Worm (Caenorhabditis elegans) whole organism, early embryonic: ENCODE data around the gene T27A1.2.

Source experiments
- B0310.2 ChIP-seq: sonication (generic microtip); optimal IDR thresholded peaks from 2 replicates; lab custom pipeline; 2016; ENCODE audit warnings: mild to moderate bottlenecking, missing genetic modification characterization, missing compliant biosample characterization
- F13C5.2 ChIP-seq: sonication (generic microtip); optimal IDR thresholded peaks from 2 replicates; lab custom pipeline; 2017; ENCODE audit warnings: mild to moderate bottlenecking, missing genetic modification characterization, inconsistent platforms, missing compliant biosample characterization
- aly-1 ChIP-seq: sonication (generic microtip); optimal IDR thresholded peaks from 2 replicates; lab custom pipeline; 2016; ENCODE audit warnings: missing genetic modification characterization, missing compliant biosample characterization
- ama-1 ChIP-seq: fragments of 150-350 bp; optimal IDR thresholded peaks from 2 replicates; lab custom pipeline; 2014
- ceh-13 ChIP-seq: fragments of 200-800 bp; sonication (Bioruptor generic); optimal IDR thresholded peaks from 2 replicates; lab custom pipeline; 2018; ENCODE audit warnings: mild to moderate bottlenecking, missing genetic modification characterization, missing compliant biosample characterization
- ceh-36 ChIP-seq: sonication (generic microtip); optimal IDR thresholded peaks from 2 replicates; lab custom pipeline; 2016; ENCODE audit warnings: missing genetic modification characterization, inconsistent platforms, missing compliant biosample characterization
- ets-7 ChIP-seq: sonication (generic microtip); optimal IDR thresholded peaks from 2 replicates; lab custom pipeline; 2016; ENCODE audit warnings: missing genotype, missing genetic modification characterization, missing compliant biosample characterization
- flt-1 ChIP-seq: fragments of 200-800 bp; sonication (Bioruptor generic); IDR thresholded peaks from 2 replicates; pipeline ENCODE4 v1.3.6; 2022; ENCODE audit warnings: missing genetic modification characterization, missing compliant biosample characterization
- hmbx-1 ChIP-seq: sonication (generic microtip); optimal IDR thresholded peaks from 2 replicates; lab custom pipeline; 2016; ENCODE audit warnings: mild to moderate bottlenecking, missing genetic modification characterization, missing compliant biosample characterization
- hmg-4 ChIP-seq: fragments of 200-800 bp; sonication (Bioruptor generic); optimal IDR thresholded peaks from 2 replicates; lab custom pipeline; 2018; ENCODE audit warnings: mild to moderate bottlenecking, missing genetic modification characterization, missing compliant biosample characterization
- hnd-1 ChIP-seq: sonication (generic microtip); optimal IDR thresholded peaks from 2 replicates; lab custom pipeline; 2016; ENCODE audit warnings: missing genetic modification characterization, missing compliant biosample characterization
- pes-1 ChIP-seq: fragments of 200-800 bp; sonication (Bioruptor generic); IDR thresholded peaks from 2 replicates; pipeline ENCODE4 v1.3.6; 2022; ENCODE audit warnings: missing genetic modification reagents, missing genetic modification characterization, missing compliant biosample characterization
- scrt-1 ChIP-seq: fragments of 200-800 bp; sonication (Bioruptor generic); IDR thresholded peaks from 2 replicates; pipeline ENCODE4 v1.3.6; 2022; ENCODE audit warnings: missing genetic modification characterization, missing compliant biosample characterization
- sea-1 ChIP-seq: fragments of 200-800 bp; sonication (Bioruptor generic); conservative IDR thresholded peaks from 2 replicates; pipeline ENCODE4 v1.3.6; 2022; ENCODE audit warnings: missing genetic modification characterization, missing compliant biosample characterization
- tbx-11 ChIP-seq: fragments of 200-800 bp; sonication (Bioruptor generic); IDR thresholded peaks from 2 replicates; pipeline ENCODE4 v1.3.6; 2022; ENCODE audit warnings: missing genetic modification characterization, missing compliant biosample characterization
- tbx-37 ChIP-seq: fragments of 200-800 bp; sonication (Bioruptor generic); conservative IDR thresholded peaks from 2 replicates; pipeline ENCODE4 v1.3.6; 2022; ENCODE audit warnings: missing genetic modification reagents, missing genetic modification characterization, missing compliant biosample characterization
- tra-4 ChIP-seq: sonication (generic microtip); optimal IDR thresholded peaks from 2 replicates; lab custom pipeline; 2017; ENCODE audit warnings: missing genetic modification characterization, missing compliant biosample characterization

T27A1.2 gene

DNA sequence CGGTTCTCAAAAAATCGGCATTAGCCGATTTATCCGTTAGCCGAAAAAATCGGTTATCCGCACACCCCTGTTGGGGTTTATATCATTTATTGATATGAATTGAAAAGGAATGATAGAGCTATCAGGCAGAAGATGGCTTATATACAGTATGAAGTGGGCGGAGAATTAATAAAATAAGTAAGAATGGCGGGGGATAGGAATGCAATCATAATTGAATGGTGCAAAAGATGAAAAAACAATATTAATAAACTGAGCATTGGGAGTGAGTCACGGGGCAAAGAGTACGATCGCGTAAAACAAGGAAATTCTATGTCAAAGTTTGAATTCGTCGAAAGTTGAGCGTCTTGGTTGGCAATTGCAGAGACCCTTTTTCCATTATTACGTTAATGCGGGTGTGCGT is at the start of gene T27A1.2:
T27A1.2 (minus strand) TSS at position 101 of the 400 bp plus-strand sequence.
- TF ChIP-seq F13C5.2 (tag; lab: Kevin White, UChicago) (no peak), tra-4 (no peak), hnd-1 (tag; lab: Kevin White, UChicago) (no peak), tbx-11 (GFP tag; lab: Robert Waterston, UW) (no peak), B0310.2 (no peak), scrt-1 (no peak), ets-7 (no peak), hmbx-1 (tag; lab: Kevin White, UChicago) (no peak), ama-1 (lab: Kevin White, UChicago) (no peak), hmg-4 (GFP tag; lab: Kevin White, UChicago) (no peak), pes-1 (GFP tag; lab: Robert Waterston, UW) (no peak), flt-1 (GFP tag; lab: Robert Waterston, UW) (no peak), tbx-37 (no peak), ceh-13 (GFP tag; lab: Kevin White, UChicago) (no peak), aly-1 (tag; lab: Kevin White, UChicago) (no peak), sea-1 (GFP tag; lab: Robert Waterston, UW) (no peak), ceh-36 (no peak)

DNA sequence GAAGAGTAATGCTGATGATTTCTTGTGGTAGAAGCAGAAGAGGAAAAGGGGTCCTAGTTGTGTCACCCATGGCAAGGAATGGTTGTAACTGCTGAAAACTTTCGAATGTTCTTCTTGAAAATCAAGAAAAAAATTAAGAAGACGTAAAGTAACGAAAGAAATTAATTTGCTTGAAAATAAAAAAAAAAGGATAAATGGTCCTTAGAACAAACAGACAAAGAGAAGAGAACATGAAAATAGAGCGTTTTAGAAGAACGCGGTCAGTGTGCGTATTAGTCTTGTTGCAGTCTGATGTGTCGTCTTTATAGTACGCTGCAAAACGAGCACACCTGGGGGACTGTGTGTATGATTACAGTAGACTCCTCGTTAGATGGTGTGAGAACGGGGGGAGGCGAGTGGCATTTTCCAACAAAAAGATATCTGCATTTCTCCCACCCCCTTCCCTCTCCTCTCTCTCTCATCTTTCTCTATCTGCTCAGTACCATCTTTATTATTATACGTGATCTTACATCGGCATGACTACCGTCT is 47.7 kb upstream of the T27A1.2 start, which contains the start of the genes W08F4.12 and W08F4.13:
W08F4.12 (minus strand) TSS at position 101 of the 528 bp plus-strand sequence.
W08F4.13 (plus strand) TSS at position 478 of the 528 bp plus-strand sequence.
- no peak for TF ChIP-seq ama-1 (lab: Kevin White, UChicago)
- TF ChIP-seq hmbx-1 (tag; lab: Kevin White, UChicago): no peak
- no peak for TF ChIP-seq flt-1 (GFP tag; lab: Robert Waterston, UW)
- no peak for TF ChIP-seq scrt-1

DNA sequence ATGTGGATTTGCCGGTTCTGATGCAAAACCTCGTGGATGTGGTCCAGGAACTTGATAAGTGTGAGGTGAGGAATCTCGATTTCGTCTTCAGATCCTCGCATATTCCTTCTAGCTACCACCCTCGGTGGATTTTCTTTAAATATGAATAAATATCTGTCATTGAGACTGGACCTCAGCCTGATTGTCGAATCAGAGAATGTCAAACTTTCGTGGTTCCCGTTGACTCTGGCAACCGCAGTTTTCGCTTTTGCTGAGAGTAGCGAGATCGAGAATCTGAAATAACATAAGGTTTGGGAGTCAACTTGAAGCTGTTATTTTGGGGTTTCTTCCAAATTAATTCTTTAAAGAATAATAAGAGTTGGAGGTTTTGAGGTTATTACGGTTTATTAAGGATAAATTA is 46.0 kb upstream of the T27A1.2 start, which contains the start of gene fbxb-14:
fbxb-14 (minus strand) TSS at position 101 of the 400 bp plus-strand sequence.
- TF ChIP-seq hnd-1 (tag; lab: Kevin White, UChicago): no peak
- TF ChIP-seq B0310.2: no peak
- no peak for TF ChIP-seq ceh-13 (GFP tag; lab: Kevin White, UChicago)

DNA sequence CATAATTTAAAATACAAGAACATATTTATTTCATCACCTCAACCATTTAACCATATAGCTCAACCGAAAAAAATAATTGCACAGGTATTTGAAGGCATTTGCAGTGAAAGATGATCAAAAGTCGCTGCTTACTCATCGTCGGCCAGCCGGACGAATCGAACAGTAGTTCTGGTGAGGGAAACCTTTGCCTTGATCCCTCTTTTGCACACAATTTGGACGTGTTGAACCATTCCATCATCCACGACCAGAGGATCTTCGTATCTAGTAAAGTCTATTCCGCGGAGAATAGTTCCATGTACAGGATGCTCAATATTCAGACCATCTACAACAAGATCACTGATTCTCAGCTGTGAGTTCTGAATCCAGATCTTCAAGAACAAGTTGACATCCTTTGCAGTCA is 45.3 kb upstream of the T27A1.2 start:
- TF ChIP-seq ama-1 (lab: Kevin White, UChicago): no peak

DNA sequence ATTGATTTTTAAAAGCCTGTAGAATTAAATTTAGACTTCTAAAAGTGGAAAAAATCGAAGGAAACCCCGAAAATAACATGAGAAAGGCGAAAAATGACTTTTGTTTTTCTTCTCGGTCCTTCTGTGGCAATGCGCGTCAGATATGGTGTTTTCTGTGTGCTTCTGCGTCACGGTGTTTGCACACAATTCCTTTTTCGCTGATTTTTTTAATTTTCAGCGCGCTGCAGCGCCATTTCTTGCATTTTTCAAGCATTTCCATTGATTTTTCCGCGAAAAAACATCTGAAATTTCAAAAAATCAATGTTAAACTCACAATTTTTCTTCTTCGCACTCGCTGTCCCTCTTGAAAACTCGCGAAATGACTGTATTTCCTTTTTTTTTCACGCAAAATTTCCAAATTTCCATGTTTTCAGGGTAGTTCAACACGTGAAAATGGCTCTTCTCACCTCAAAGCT is 43.5 kb upstream of the T27A1.2 start, which contains the start of the genes cdc-37 and W08F4.3:
cdc-37 (minus strand) TSS at position 405 of the 455 bp plus-strand sequence.
W08F4.3 (plus strand) TSS at position 414 of the 455 bp plus-strand sequence.
- no peak for TF ChIP-seq ets-7
- no peak for TF ChIP-seq tra-4
- no peak for TF ChIP-seq ceh-13 (GFP tag; lab: Kevin White, UChicago)
- no peak for TF ChIP-seq scrt-1
- no peak for TF ChIP-seq pes-1 (GFP tag; lab: Robert Waterston, UW)
- TF ChIP-seq aly-1 (tag; lab: Kevin White, UChicago): no peak
- no peak for TF ChIP-seq flt-1 (GFP tag; lab: Robert Waterston, UW)
- no peak for TF ChIP-seq hnd-1 (tag; lab: Kevin White, UChicago)
- no peak for TF ChIP-seq tbx-11 (GFP tag; lab: Robert Waterston, UW)
- no peak for TF ChIP-seq sea-1 (GFP tag; lab: Robert Waterston, UW)
- TF ChIP-seq tbx-37: no peak
- TF ChIP-seq hmbx-1 (tag; lab: Kevin White, UChicago): no peak
- no peak for TF ChIP-seq ama-1 (lab: Kevin White, UChicago)
- TF ChIP-seq ceh-36: no peak
- TF ChIP-seq hmg-4 (GFP tag; lab: Kevin White, UChicago): no peak
- TF ChIP-seq B0310.2: no peak
- no peak for TF ChIP-seq F13C5.2 (tag; lab: Kevin White, UChicago)

DNA sequence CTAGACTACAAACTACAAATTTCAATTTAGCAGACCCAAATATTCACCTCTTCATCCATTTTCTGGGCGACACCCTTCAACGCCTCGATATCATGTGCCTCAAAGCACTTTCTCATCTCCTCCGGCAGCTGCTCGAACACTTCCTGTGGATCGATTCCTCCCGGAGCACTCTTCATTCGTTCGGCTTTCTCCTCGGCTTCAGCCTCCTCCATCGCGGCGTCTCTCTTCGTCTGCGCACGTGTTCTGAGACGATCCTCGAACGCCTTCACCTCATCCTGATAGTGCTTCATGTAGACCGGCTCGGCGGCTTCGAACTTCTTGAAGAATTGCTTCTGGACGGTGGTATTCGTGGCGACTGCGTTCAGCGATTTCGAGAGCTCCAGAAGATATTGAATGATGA is 42.1 kb upstream of the T27A1.2 start:
- TF ChIP-seq ets-7 (no peak), hmbx-1 (tag; lab: Kevin White, UChicago) (no peak), scrt-1 (no peak), pes-1 (GFP tag; lab: Robert Waterston, UW) (no peak), hmg-4 (GFP tag; lab: Kevin White, UChicago) (no peak), tbx-11 (GFP tag; lab: Robert Waterston, UW) (no peak), flt-1 (GFP tag; lab: Robert Waterston, UW) (no peak), hnd-1 (tag; lab: Kevin White, UChicago) (no peak), F13C5.2 (tag; lab: Kevin White, UChicago) (no peak), sea-1 (GFP tag; lab: Robert Waterston, UW) (no peak), ceh-13 (GFP tag; lab: Kevin White, UChicago) (no peak), tbx-37 (no peak), B0310.2 (no peak), ceh-36 (no peak)

DNA sequence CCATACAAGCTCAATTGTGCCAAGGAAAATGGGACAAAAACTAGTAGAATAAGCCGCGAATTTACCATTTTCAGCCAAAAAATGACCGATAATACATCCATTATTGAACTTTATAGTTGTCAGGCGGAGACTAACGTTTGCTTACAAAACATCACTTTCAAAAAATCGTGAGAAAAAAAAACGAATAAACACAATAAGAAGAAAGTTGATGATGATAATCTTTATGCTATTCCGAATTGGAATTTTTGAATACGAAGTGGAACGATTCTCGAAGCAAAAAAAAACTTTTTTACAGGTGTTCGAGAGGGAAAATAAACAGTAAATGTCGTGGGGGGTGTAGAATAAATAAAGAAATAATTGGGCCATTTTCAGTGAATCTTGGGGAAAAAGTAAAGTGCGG is 41.0 kb upstream of the T27A1.2 start, which contains the start of gene W08F4.7:
W08F4.7 (minus strand) TSS at position 101 of the 400 bp plus-strand sequence.
- TF ChIP-seq tra-4 (no peak), sea-1 (GFP tag; lab: Robert Waterston, UW) (no peak), ceh-13 (GFP tag; lab: Kevin White, UChicago) (no peak), scrt-1 (no peak), F13C5.2 (tag; lab: Kevin White, UChicago) (no peak), pes-1 (GFP tag; lab: Robert Waterston, UW) (no peak), ama-1 (lab: Kevin White, UChicago) (no peak), flt-1 (GFP tag; lab: Robert Waterston, UW) (no peak), tbx-11 (GFP tag; lab: Robert Waterston, UW) (no peak), ets-7 (no peak), hmg-4 (GFP tag; lab: Kevin White, UChicago) (no peak), hnd-1 (tag; lab: Kevin White, UChicago) (no peak), ceh-36 (no peak), aly-1 (tag; lab: Kevin White, UChicago) (no peak), tbx-37 (no peak), hmbx-1 (tag; lab: Kevin White, UChicago) (no peak), B0310.2 (no peak)
